Fruit fly (Drosophila melanogaster) whole organism, embryonic: ENCODE data around the gene COX7AL2.
A peak's percentile ranks its signal among the peaks of the same experiment; 100 is the strongest.

ENCODE experiments used
- Adf1 ChIP-seq: fragments of 200-800 bp; sonication (Bioruptor generic); IDR thresholded peaks from 2 replicates; pipeline ENCODE4 v1.3.6; 2022; ENCODE audit warnings: missing biosample characterization, missing genetic modification characterization
- Antp ChIP-seq: fragments of 200-800 bp; sonication (Bioruptor generic); optimal IDR thresholded peaks from 3 replicates; lab custom pipeline; 2016; ENCODE audit warnings: missing biosample characterization, missing genetic modification characterization
- BtbVII ChIP-seq: fragments of 200-800 bp; sonication (Bioruptor generic); optimal IDR thresholded peaks from 3 replicates; lab custom pipeline; 2017; ENCODE audit warnings: missing biosample characterization, mild to moderate bottlenecking, missing genetic modification characterization
- CG10267 ChIP-seq: fragments of 200-800 bp; sonication (Bioruptor generic); optimal IDR thresholded peaks from 2 replicates; lab custom pipeline; 2018; ENCODE audit warnings: missing biosample characterization, mild to moderate bottlenecking, missing genetic modification characterization, moderate library complexity
- CG10543 ChIP-seq: fragments of 200-800 bp; sonication (Bioruptor generic); optimal IDR thresholded peaks from 3 replicates; lab custom pipeline; 2017; ENCODE audit warnings: missing biosample characterization, mild to moderate bottlenecking, missing genetic modification characterization, moderate library complexity
- CG13624 ChIP-seq: fragments of 200-800 bp; sonication (Bioruptor generic); optimal IDR thresholded peaks from 2 replicates; lab custom pipeline; 2016; ENCODE audit warnings: missing biosample characterization, missing genetic modification characterization
- CG15696 ChIP-seq: fragments of 200-800 bp; sonication (Bioruptor generic); optimal IDR thresholded peaks from 2 replicates; lab custom pipeline; 2019; ENCODE audit warnings: missing biosample characterization, mild to moderate bottlenecking, missing genetic modification characterization, moderate library complexity
- CG17328 ChIP-seq: fragments of 200-800 bp; sonication (Bioruptor generic); IDR thresholded peaks from 2 replicates; pipeline ENCODE4 v1.3.6; 2022; ENCODE audit warnings: missing biosample characterization, missing genetic modification characterization
- CG17568 ChIP-seq: fragments of 200-800 bp; sonication (Bioruptor generic); optimal IDR thresholded peaks from 2 replicates; lab custom pipeline; 2018; ENCODE audit warnings: missing biosample characterization, mild to moderate bottlenecking, missing genetic modification characterization, moderate library complexity
- CG30431 ChIP-seq: fragments of 200-800 bp; sonication (Bioruptor generic); optimal IDR thresholded peaks from 2 replicates; lab custom pipeline; 2017; ENCODE audit warnings: missing biosample characterization, missing genetic modification characterization
- CG32767 ChIP-seq: fragments of 200-800 bp; sonication (Bioruptor generic); IDR thresholded peaks from 2 replicates; pipeline ENCODE4 v1.3.6; 2022; ENCODE audit warnings: missing biosample characterization, missing genetic modification characterization
- CG33213 ChIP-seq: fragments of 200-800 bp; sonication (Bioruptor generic); optimal IDR thresholded peaks from 3 replicates; lab custom pipeline; 2016; ENCODE audit warnings: missing biosample characterization, missing genetic modification characterization
- CG34224 ChIP-seq: fragments of 200-800 bp; sonication (Bioruptor generic); IDR thresholded peaks from 3 replicates; pipeline ENCODE4 v1.3.6; 2022; ENCODE audit warnings: missing biosample characterization, missing genetic modification characterization; ENCODE audit not compliant: partially characterized antibody
- CG34376 ChIP-seq: fragments of 200-800 bp; sonication (Bioruptor generic); optimal IDR thresholded peaks from 2 replicates; lab custom pipeline; 2018; ENCODE audit warnings: missing biosample characterization, mild to moderate bottlenecking, missing genetic modification characterization
- CG6791 ChIP-seq: fragments of 200-800 bp; sonication (Bioruptor generic); IDR thresholded peaks from 3 replicates; pipeline ENCODE4 v1.3.6; 2022; ENCODE audit warnings: missing biosample characterization, missing genetic modification characterization; ENCODE audit not compliant: partially characterized antibody
- CG8089 ChIP-seq: fragments of 200-800 bp; sonication (Bioruptor generic); optimal IDR thresholded peaks from 3 replicates; lab custom pipeline; 2016; ENCODE audit warnings: missing biosample characterization, missing genetic modification characterization
- Dbx ChIP-seq: fragments of 200-800 bp; sonication (Bioruptor generic); IDR thresholded peaks from 3 replicates; pipeline ENCODE4 v1.3.6; 2022; ENCODE audit warnings: missing biosample characterization, missing genetic modification characterization
- Dll ChIP-seq: fragments of 200-800 bp; sonication (Bioruptor generic); IDR thresholded peaks from 4 replicates; pipeline ENCODE4 v1.3.6; 2022; ENCODE audit warnings: missing biosample characterization, missing genetic modification characterization; ENCODE audit not compliant: partially characterized antibody
- Drgx ChIP-seq: fragments of 200-800 bp; sonication (Bioruptor generic); IDR thresholded peaks from 2 replicates; pipeline ENCODE4 v1.3.6; 2022; ENCODE audit warnings: missing biosample characterization, missing genetic modification characterization
- E2f2 ChIP-seq: fragments of 200-800 bp; sonication (Bioruptor generic); IDR thresholded peaks from 2 replicates; pipeline ENCODE4 v1.3.6; 2022; ENCODE audit warnings: missing biosample characterization, missing genetic modification characterization
- Fer2 ChIP-seq: fragments of 200-800 bp; sonication (Bioruptor generic); optimal IDR thresholded peaks from 2 replicates; lab custom pipeline; 2018; ENCODE audit warnings: missing biosample characterization, mild to moderate bottlenecking, missing genetic modification characterization, moderate library complexity
- MBD-R2 ChIP-seq: fragments of 200-800 bp; sonication (Bioruptor generic); IDR thresholded peaks from 2 replicates; pipeline ENCODE4 v1.3.6; 2022; ENCODE audit warnings: missing biosample characterization, missing genetic modification characterization
- MTF-1 ChIP-seq: fragments of 200-800 bp; sonication (Bioruptor generic); optimal IDR thresholded peaks from 2 replicates; lab custom pipeline; 2018; ENCODE audit warnings: missing biosample characterization, mild to moderate bottlenecking, missing genetic modification characterization, borderline replicate concordance
- Med ChIP-seq: fragments of 200-800 bp; sonication (Bioruptor generic); peaks from one replicate; lab custom pipeline; 2016; ENCODE audit warnings: missing biosample characterization, missing genetic modification characterization, mild to moderate bottlenecking, inconsistent platforms, moderate library complexity
- Meics ChIP-seq: fragments of 200-800 bp; sonication (Bioruptor generic); optimal IDR thresholded peaks from 2 replicates; lab custom pipeline; 2017; ENCODE audit warnings: missing biosample characterization, mild to moderate bottlenecking, missing genetic modification characterization
- Myb ChIP-seq: fragments of 200-800 bp; sonication (Bioruptor generic); optimal IDR thresholded peaks from 2 replicates; lab custom pipeline; 2016; ENCODE audit warnings: missing biosample characterization, missing genetic modification characterization
- NFAT ChIP-seq: fragments of 200-800 bp; sonication (Bioruptor generic); IDR thresholded peaks from 2 replicates; pipeline ENCODE4 v1.3.6; 2022; ENCODE audit warnings: missing biosample characterization, missing genetic modification characterization
- NfI ChIP-seq: fragments of 200-800 bp; sonication (Bioruptor generic); optimal IDR thresholded peaks from 3 replicates; lab custom pipeline; 2018; ENCODE audit warnings: missing biosample characterization, mild to moderate bottlenecking, missing genetic modification characterization, moderate library complexity
- Sry-δ ChIP-seq: fragments of 200-800 bp; sonication (Bioruptor generic); optimal IDR thresholded peaks from 2 replicates; lab custom pipeline; 2016; ENCODE audit warnings: missing biosample characterization, missing genetic modification characterization
- Vsx1 ChIP-seq: fragments of 200-800 bp; sonication (Bioruptor generic); optimal IDR thresholded peaks from 2 replicates; lab custom pipeline; 2017; ENCODE audit warnings: missing biosample characterization, mild to moderate bottlenecking, missing genetic modification characterization, missing genetic modification reagents
- ara ChIP-seq: fragments of 200-800 bp; sonication (Bioruptor generic); IDR thresholded peaks from 2 replicates; pipeline ENCODE4 v1.3.6; 2022; ENCODE audit warnings: missing biosample characterization, missing genetic modification characterization
- bsh ChIP-seq, 2 experiments: fragments of 200-800 bp; sonication (Bioruptor generic); optimal IDR thresholded peaks; 2 replicates each; lab custom pipeline; 2017 to 2018; ENCODE audit warnings: mild to moderate bottlenecking in 2 of 2, missing biosample characterization in 2 of 2, missing genetic modification characterization in 2 of 2, moderate library complexity in 1 of 2
- chif ChIP-seq, 2 experiments: fragments of 200-800 bp; sonication (Bioruptor generic); optimal IDR thresholded peaks; 3 replicates each; lab custom pipeline; 2016; ENCODE audit warnings: missing biosample characterization in 2 of 2, missing genetic modification characterization in 2 of 2
- ci ChIP-seq: fragments of 200-800 bp; sonication (Bioruptor generic); IDR thresholded peaks from 3 replicates; pipeline ENCODE4 v1.3.6; 2022; ENCODE audit warnings: missing biosample characterization, missing genetic modification characterization
- crc ChIP-seq: fragments of 200-800 bp; sonication (Bioruptor generic); optimal IDR thresholded peaks from 2 replicates; lab custom pipeline; 2016; ENCODE audit warnings: missing biosample characterization, missing genetic modification characterization
- emc ChIP-seq: fragments of 200-800 bp; sonication (Bioruptor generic); optimal IDR thresholded peaks from 2 replicates; lab custom pipeline; 2016; ENCODE audit warnings: missing biosample characterization, missing genetic modification characterization
- exex ChIP-seq: fragments of 200-800 bp; sonication (Bioruptor generic); optimal IDR thresholded peaks from 4 replicates; lab custom pipeline; 2018; ENCODE audit warnings: missing biosample characterization, mild to moderate bottlenecking, missing genetic modification characterization, moderate library complexity
- eyg ChIP-seq: fragments of 200-800 bp; sonication (Bioruptor generic); optimal IDR thresholded peaks from 3 replicates; lab custom pipeline; 2016; ENCODE audit warnings: missing biosample characterization, missing genetic modification characterization
- gro ChIP-seq: fragments of 200-800 bp; sonication (Bioruptor generic); optimal IDR thresholded peaks from 2 replicates; lab custom pipeline; 2016; ENCODE audit warnings: missing biosample characterization, missing genetic modification characterization
- lbe ChIP-seq: fragments of 200-800 bp; sonication (Bioruptor generic); optimal IDR thresholded peaks from 2 replicates; lab custom pipeline; 2016; ENCODE audit warnings: missing biosample characterization, mild to moderate bottlenecking, missing genetic modification characterization
- oc ChIP-seq: fragments of 200-800 bp; sonication (Bioruptor generic); optimal IDR thresholded peaks from 2 replicates; lab custom pipeline; 2018; ENCODE audit warnings: missing biosample characterization, mild to moderate bottlenecking, missing genetic modification characterization, moderate library complexity
- p53 ChIP-seq: fragments of 200-800 bp; sonication (Bioruptor generic); optimal IDR thresholded peaks from 2 replicates; lab custom pipeline; 2016; ENCODE audit warnings: missing biosample characterization, missing genetic modification characterization
- pzg ChIP-seq: fragments of 200-800 bp; sonication (Bioruptor generic); optimal IDR thresholded peaks from 3 replicates; lab custom pipeline; 2018; ENCODE audit warnings: missing biosample characterization, mild to moderate bottlenecking, missing genetic modification characterization, moderate library complexity
- sens ChIP-seq: fragments of 200-800 bp; sonication (Bioruptor generic); peaks from one replicate; lab custom pipeline; 2016; ENCODE audit warnings: missing biosample characterization, missing genetic modification characterization
- sens-2 ChIP-seq: fragments of 200-800 bp; sonication (Bioruptor generic); IDR thresholded peaks from 2 replicates; pipeline ENCODE4 v1.3.6; 2022; ENCODE audit warnings: missing biosample characterization, missing genetic modification characterization
- shn ChIP-seq: fragments of 200-800 bp; sonication (Bioruptor generic); optimal IDR thresholded peaks from 3 replicates; lab custom pipeline; 2016; ENCODE audit warnings: missing biosample characterization, missing genetic modification characterization
- sisA ChIP-seq: fragments of 200-800 bp; sonication (Bioruptor generic); IDR thresholded peaks from 2 replicates; pipeline ENCODE4 v1.3.6; 2022; ENCODE audit warnings: missing biosample characterization, missing genetic modification characterization
- stwl ChIP-seq: fragments of 200-800 bp; sonication (Bioruptor generic); optimal IDR thresholded peaks from 3 replicates; lab custom pipeline; 2018; ENCODE audit warnings: missing biosample characterization, mild to moderate bottlenecking, missing genetic modification characterization, moderate library complexity

The COX7AL2 gene

dm6 chr2L:2217067-2217684 is 19.5 kb upstream of the COX7AL2 start, which contains the start of the genes CG15386, CG42371 and mio (continued):
- TF ChIP-seq shn (GFP tag; lab: Kevin White, UChicago) (no peak), exex (tag; lab: Kevin White, UChicago) (peak; percentile 28), CG13624 (GFP tag; lab: Kevin White, UChicago) (peak; percentile 82), ci (GFP tag; lab: Robert Waterston, UW) (peak; percentile 65), Myb (GFP tag; lab: Kevin White, UChicago) (peak; percentile 45)

- TF ChIP-seq CG33213 (GFP tag; lab: Kevin White, UChicago), result no peak
- peak; percentile 35 for TF ChIP-seq lbe (GFP tag; lab: Kevin White, UChicago)
- peak; percentile 79 for TF ChIP-seq Med (GFP tag; lab: Kevin White, UChicago)
- TF ChIP-seq exex (tag; lab: Kevin White, UChicago), result peak; percentile 99
- no peak for TF ChIP-seq MTF-1
- TF ChIP-seq Sry-δ (GFP tag; lab: Kevin White, UChicago), result peak; percentile 8
- TF ChIP-seq CG15696 (tag; lab: Kevin White, UChicago), result no peak
- no peak for TF ChIP-seq Vsx1 (GFP tag; lab: Kevin White, UChicago)
- no peak for TF ChIP-seq CG10543 (GFP tag; lab: Kevin White, UChicago)
- TF ChIP-seq E2f2, result peak; percentile 25; the same call in 1 of the 2 replicates
- no peak for TF ChIP-seq eyg (GFP tag; lab: Kevin White, UChicago)
- no peak for TF ChIP-seq NFAT (GFP tag; lab: Robert Waterston, UW)
- no peak for TF ChIP-seq oc (tag; lab: Kevin White, UChicago)
- no peak for TF ChIP-seq p53 (GFP tag; lab: Kevin White, UChicago)
- no peak for TF ChIP-seq emc (GFP tag; lab: Kevin White, UChicago)
- TF ChIP-seq crc, result no peak
- no peak for TF ChIP-seq CG17328
- TF ChIP-seq pzg (GFP tag; lab: Kevin White, UChicago), result peak; percentile 30
- no peak for TF ChIP-seq Fer2
- TF ChIP-seq CG34224 (GFP tag; lab: Robert Waterston, UW), result 0 out of 3 replicates have a peak, but pooled peaks have one; percentile 28
- TF ChIP-seq CG10267 (tag; lab: Kevin White, UChicago), result peak; percentile 82
- peak; percentile 42 for TF ChIP-seq stwl (tag; lab: Kevin White, UChicago)
- TF ChIP-seq ara, result no peak
- no peak for TF ChIP-seq Dbx
- no peak for TF ChIP-seq chif (GFP tag; optimal IDR thresholded peaks at IDR 0.05; lab: Kevin White, UChicago)
- TF ChIP-seq CG34376 (GFP tag; lab: Kevin White, UChicago), result peak; percentile 2
- TF ChIP-seq Antp (GFP tag; lab: Kevin White, UChicago), result no peak
- TF ChIP-seq CG30431 (GFP tag; lab: Kevin White, UChicago), result no peak
- no peak for TF ChIP-seq NfI
- no peak for TF ChIP-seq BtbVII (GFP tag; lab: Kevin White, UChicago)
- no peak for TF ChIP-seq sens-2
- TF ChIP-seq gro (GFP tag; lab: Kevin White, UChicago), result peak; percentile 9
- TF ChIP-seq Drgx (GFP tag; lab: Robert Waterston, UW), result no peak
- no peak for TF ChIP-seq CG32767
- TF ChIP-seq CG17568 (GFP tag; lab: Kevin White, UChicago), result peak; percentile 84
- peak; percentile 27; the same call in 1 of the 3 replicates for TF ChIP-seq CG6791
- no peak for TF ChIP-seq CG8089
- TF ChIP-seq Meics (GFP tag; lab: Kevin White, UChicago), result no peak
- TF ChIP-seq Adf1 (GFP tag; lab: Robert Waterston, UW), result peak; percentile 22; the same call in 1 of the 2 replicates
- peak; percentile 74 for TF ChIP-seq MBD-R2 (GFP tag; lab: Robert Waterston, UW)
- TF ChIP-seq sens, result peak; percentile 8
- no peak for TF ChIP-seq bsh (GFP tag; optimal IDR thresholded peaks at IDR 0.05; lab: Kevin White, UChicago)
- no peak for TF ChIP-seq sisA
- 0 out of 4 replicates have a peak, but pooled peaks have one; percentile 33 for TF ChIP-seq Dll (GFP tag; lab: Robert Waterston, UW)
Measured at dm6 chr2L:2216065-2216464, 18.4 kb upstream of the COX7AL2 start, which contains the start of gene daed. Gene daed (minus strand): TSS chr2L:2216311.
